Fruit fly (Drosophila melanogaster) whole organism, wandering third instar larva: ENCODE results near the gene CG33502.
"Not testable (repeated sequence)": the region's sequence is repeated elsewhere in the genome, so short reads cannot be mapped to it uniquely, and the experiment has no call there.

Source experiments
- Abd-B ChIP-seq: fragments of >200 bp; optimal IDR thresholded peaks from 2 replicates; lab custom pipeline; 2017; ENCODE audit warnings: missing biosample characterization, missing genetic modification characterization
- CG32264 ChIP-seq: fragments of 200-800 bp; sonication (Bioruptor generic); optimal IDR thresholded peaks from 2 replicates; lab custom pipeline; 2016; ENCODE audit warnings: missing biosample characterization, missing genetic modification characterization
- CG9705 ChIP-seq: fragments of 200-800 bp; sonication (Bioruptor generic); optimal IDR thresholded peaks from 2 replicates; lab custom pipeline; 2018; ENCODE audit warnings: missing biosample characterization, mild to moderate bottlenecking, missing genetic modification characterization
- CrebA ChIP-seq: fragments of 200-800 bp; sonication (Bioruptor generic); optimal IDR thresholded peaks from 2 replicates; lab custom pipeline; 2016; ENCODE audit warnings: missing biosample characterization, mild to moderate bottlenecking, missing genetic modification characterization, borderline replicate concordance
- Dfd ChIP-seq: fragments of >200 bp; optimal IDR thresholded peaks from 2 replicates; lab custom pipeline; 2017; ENCODE audit warnings: missing biosample characterization, missing genetic modification characterization
- GATAd ChIP-seq: sonication (Bioruptor generic); optimal IDR thresholded peaks from 2 replicates; lab custom pipeline; 2016; ENCODE audit warnings: missing biosample characterization, missing genetic modification characterization
- HLH106 ChIP-seq: fragments of 200-800 bp; optimal IDR thresholded peaks from 3 replicates; lab custom pipeline; 2019; ENCODE audit warnings: missing biosample characterization, mild to moderate bottlenecking, missing genetic modification characterization, moderate library complexity
- Hnf4 ChIP-seq: fragments of 200-800 bp; sonication (Bioruptor generic); optimal IDR thresholded peaks from 2 replicates; lab custom pipeline; 2016; ENCODE audit warnings: missing biosample characterization, mild to moderate bottlenecking, missing genetic modification characterization
- Hr78 ChIP-seq: fragments of >200 bp; optimal IDR thresholded peaks from 2 replicates; lab custom pipeline; 2017; ENCODE audit warnings: missing biosample characterization, missing genetic modification characterization
- Jra ChIP-seq: sonication (Bioruptor generic); optimal IDR thresholded peaks from 2 replicates; lab custom pipeline; 2016; ENCODE audit warnings: missing biosample characterization, missing genetic modification characterization
- Mio ChIP-seq: sonication (Bioruptor generic); optimal IDR thresholded peaks from 2 replicates; lab custom pipeline; 2016; ENCODE audit warnings: missing biosample characterization, missing genetic modification characterization
- OdsH ChIP-seq: fragments of 200-800 bp; sonication (Bioruptor generic); optimal IDR thresholded peaks from 2 replicates; lab custom pipeline; 2016; ENCODE audit warnings: missing biosample characterization, mild to moderate bottlenecking, missing genetic modification characterization
- Rel ChIP-seq, 2 experiments: fragments of 200-800 bp; sonication (Bioruptor generic) in 1 of 2; optimal IDR thresholded peaks; 2 replicates in 1 of 2; 3 replicates in 1 of 2; lab custom pipeline; 2016 to 2019; ENCODE audit warnings: mild to moderate bottlenecking in 2 of 2, missing biosample characterization in 2 of 2, missing genetic modification characterization in 2 of 2, moderate library complexity in 1 of 2
- Sp1 ChIP-seq: fragments of 200-800 bp; sonication (Bioruptor generic); optimal IDR thresholded peaks from 3 replicates; lab custom pipeline; 2019; ENCODE audit warnings: missing biosample characterization, mild to moderate bottlenecking, missing genetic modification characterization, moderate library complexity
- Vsx2 ChIP-seq: fragments of 200-300, 225-300 bp; sonication (Bioruptor generic); optimal IDR thresholded peaks from 2 replicates; lab custom pipeline; 2018; ENCODE audit warnings: missing biosample characterization, missing genetic modification characterization; ENCODE audit not compliant: partially characterized antibody
- br ChIP-seq: fragments of 200-800 bp; sonication (Bioruptor generic); optimal IDR thresholded peaks from 2 replicates; lab custom pipeline; 2016; ENCODE audit warnings: missing biosample characterization, missing genetic modification characterization
- brk ChIP-seq: fragments of 200-800 bp; sonication (Bioruptor generic); optimal IDR thresholded peaks from 2 replicates; lab custom pipeline; 2016; ENCODE audit warnings: missing biosample characterization, mild to moderate bottlenecking, missing genetic modification characterization
- dl ChIP-seq, 2 experiments: fragments of 175-275, 200-275 bp in 1 of 2; fragments of 200-275 bp in 1 of 2; sonication (Bioruptor generic); optimal IDR thresholded peaks; lab custom pipeline; 2018; ENCODE audit warnings: mild to moderate bottlenecking in 2 of 2, missing biosample characterization in 2 of 2, missing genetic modification characterization in 2 of 2, moderate library complexity in 2 of 2; ENCODE audit not compliant: partially characterized antibody in 2 of 2, insufficient read depth in 1 of 2
- dmrt93B ChIP-seq: fragments of 200-800 bp; sonication (Bioruptor generic); optimal IDR thresholded peaks from 2 replicates; lab custom pipeline; 2018; ENCODE audit warnings: missing biosample characterization, mild to moderate bottlenecking, missing genetic modification characterization
- ey ChIP-seq: fragments of 200-800 bp; sonication (Bioruptor generic); optimal IDR thresholded peaks from 2 replicates; lab custom pipeline; 2016; ENCODE audit warnings: missing biosample characterization, missing genetic modification characterization
- foxo ChIP-seq, 2 experiments: fragments of 200-800 bp; sonication (Bioruptor generic); optimal IDR thresholded peaks; 2 replicates in 1 of 2; 3 replicates in 1 of 2; lab custom pipeline; 2016 to 2017; ENCODE audit warnings: missing biosample characterization in 2 of 2, missing genetic modification characterization in 2 of 2
- fru ChIP-seq: fragments of 200-800 bp; sonication (Bioruptor generic); optimal IDR thresholded peaks from 3 replicates; lab custom pipeline; 2016; ENCODE audit warnings: missing biosample characterization, mild to moderate bottlenecking, missing genetic modification characterization
- h ChIP-seq: fragments of 200-800 bp; sonication (Bioruptor generic); optimal IDR thresholded peaks from 3 replicates; lab custom pipeline; 2016; ENCODE audit warnings: missing biosample characterization, mild to moderate bottlenecking, missing genetic modification characterization
- lola ChIP-seq: fragments of >200 bp; optimal IDR thresholded peaks from 2 replicates; lab custom pipeline; 2017; ENCODE audit warnings: missing biosample characterization, missing genetic modification characterization
- psq ChIP-seq: fragments of 200-800 bp; sonication (Bioruptor generic); optimal IDR thresholded peaks from 3 replicates; lab custom pipeline; 2017; ENCODE audit warnings: missing biosample characterization, mild to moderate bottlenecking, missing genetic modification characterization, moderate library complexity
- rgr ChIP-seq: fragments of 200-800 bp; sonication (Bioruptor generic); optimal IDR thresholded peaks from 3 replicates; lab custom pipeline; 2016; ENCODE audit warnings: missing biosample characterization, mild to moderate bottlenecking, missing genetic modification characterization
- sage ChIP-seq: fragments of 200-800 bp; sonication (Bioruptor generic); optimal IDR thresholded peaks from 2 replicates; lab custom pipeline; 2016; ENCODE audit warnings: missing biosample characterization, mild to moderate bottlenecking, missing genetic modification characterization
- sv ChIP-seq: fragments of 200-800 bp; sonication (Bioruptor generic); optimal IDR thresholded peaks from 3 replicates; lab custom pipeline; 2016; ENCODE audit warnings: missing biosample characterization, missing genetic modification characterization
- tai ChIP-seq: sonication (Bioruptor generic); optimal IDR thresholded peaks from 2 replicates; lab custom pipeline; 2016; ENCODE audit warnings: missing biosample characterization, missing genetic modification characterization
- usp ChIP-seq: fragments of >200 bp; optimal IDR thresholded peaks from 2 replicates; lab custom pipeline; 2017; ENCODE audit warnings: missing biosample characterization, missing genetic modification characterization
- woc ChIP-seq: sonication (Bioruptor generic); optimal IDR thresholded peaks from 2 replicates; lab custom pipeline; 2016; ENCODE audit warnings: missing biosample characterization, mild to moderate bottlenecking, missing genetic modification characterization

The CG33502 gene

dm6 chrX:21615139-21615538, 3.8 kb upstream of the CG33502 start, which contains the start of gene CG32820:
Gene CG32820, minus strand, starts transcription at chrX:21615239.
- not testable (repeated sequence) for TF ChIP-seq psq (GFP tag; lab: Kevin White, UChicago); Vsx2; OdsH (GFP tag; lab: Kevin White, UChicago)
- TF ChIP-seq, all 38 proteins: peak for 0; not testable (repeated sequence) for 38

dm6 chrX:21608820-21609219, 2.5 kb downstream of the CG33502 start, which contains the start of gene CG17450:
Gene CG17450, minus strand, starts transcription at chrX:21608920.
- not testable (repeated sequence) for TF ChIP-seq ey, Hr78, Jra (GFP tag; lab: Kevin White, UChicago)

DNA sequence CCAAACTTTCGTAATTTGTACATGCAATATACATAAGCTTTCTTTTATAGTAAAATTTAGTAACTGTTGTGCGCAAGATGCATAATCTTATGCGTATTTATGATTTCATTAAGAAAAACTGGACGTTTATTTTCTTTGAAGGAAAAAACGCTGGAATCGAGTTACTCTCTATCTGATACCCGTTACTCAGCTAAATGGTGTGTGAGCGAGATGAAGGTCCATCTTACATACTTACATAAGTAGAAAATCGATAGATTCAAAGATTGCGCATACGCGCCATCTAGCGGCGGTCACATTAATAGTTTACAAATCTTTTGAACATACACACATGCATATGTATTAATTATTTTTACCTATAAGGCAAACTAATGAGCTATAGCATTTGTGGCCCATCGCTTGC, 5.8 kb downstream of the CG33502 start:
- TF ChIP-seq CG9705 (GFP tag; lab: Kevin White, UChicago) (no peak), tai (GFP tag; lab: Kevin White, UChicago) (no peak), Vsx2 (no peak), sage (GFP tag; lab: Kevin White, UChicago) (no peak), lola (GFP tag; lab: Kevin White, UChicago) (no peak), h (no peak), Hr78 (GFP tag; lab: Kevin White, UChicago) (no peak)

dm6 chrX:21604956-21605502, 6.3 kb downstream of the CG33502 start, which contains the start of gene GCS2alpha:
Gene GCS2alpha, minus strand, starts transcription at chrX:21605264.
- TF ChIP-seq h (peak; percentile 2), sage (GFP tag; lab: Kevin White, UChicago) (no peak), usp (no peak), Rel (GFP tag; optimal IDR thresholded peaks at IDR 0.05; lab: Kevin White, UChicago) (no peak), Rel (tag; optimal IDR thresholded peaks at IDR 0.05; lab: Kevin White, UChicago) (peak; percentile 4)

dm6 chrX:21593907-21594306, 17.4 kb downstream of the CG33502 start:
- TF ChIP-seq Mio (GFP tag; lab: Kevin White, UChicago): no peak
- TF ChIP-seq brk: no peak
- TF ChIP-seq h: peak; percentile 95
- no peak for TF ChIP-seq usp
- no peak for TF ChIP-seq dl (GFP tag; optimal IDR thresholded peaks at IDR 0.05; lab: Kevin White, UChicago; ENCODE audit: insufficient read depth in 1 of 2, partially characterized antibody in 2 of 2)
- peak; percentile 66 for TF ChIP-seq Sp1 (GFP tag; lab: Kevin White, UChicago)
- peak; percentile 22 for TF ChIP-seq Rel (GFP tag; optimal IDR thresholded peaks at IDR 0.05; lab: Kevin White, UChicago)
- peak; percentile 54 for TF ChIP-seq Rel (tag; optimal IDR thresholded peaks at IDR 0.05; lab: Kevin White, UChicago)
- TF ChIP-seq CG32264: peak; percentile 27
- peak; percentile 66 for TF ChIP-seq br (GFP tag; lab: Kevin White, UChicago)
- TF ChIP-seq Dfd (GFP tag; lab: Kevin White, UChicago): peak; percentile 44
- no peak for TF ChIP-seq Hr78 (GFP tag; lab: Kevin White, UChicago)
- peak; percentile 64 for TF ChIP-seq CrebA
- TF ChIP-seq sage (GFP tag; lab: Kevin White, UChicago): peak; percentile 82
- peak; percentile 69 for TF ChIP-seq CG9705 (GFP tag; lab: Kevin White, UChicago)
- peak; percentile 76 for TF ChIP-seq ey (GFP tag; lab: Kevin White, UChicago)
- peak; percentile 72 for TF ChIP-seq OdsH (GFP tag; lab: Kevin White, UChicago)
- TF ChIP-seq rgr (GFP tag; lab: Kevin White, UChicago): peak; percentile 75
- peak in 1 of 2 experiments; percentile 94 for TF ChIP-seq foxo (GFP tag; optimal IDR thresholded peaks at IDR 0.05; lab: Kevin White, UChicago)
- TF ChIP-seq HLH106 (tag; lab: Kevin White, UChicago): peak; percentile 91
- peak; percentile 58 for TF ChIP-seq sv
- TF ChIP-seq Abd-B (GFP tag; lab: Kevin White, UChicago): no peak
- peak; percentile 74 for TF ChIP-seq dmrt93B (GFP tag; lab: Kevin White, UChicago)
- peak; percentile 48 for TF ChIP-seq woc
- TF ChIP-seq fru: peak; percentile 93
- TF ChIP-seq GATAd (GFP tag; lab: Kevin White, UChicago): no peak
- peak; percentile 68 for TF ChIP-seq psq (GFP tag; lab: Kevin White, UChicago)
- peak; percentile 78 for TF ChIP-seq Hnf4 (GFP tag; lab: Kevin White, UChicago)
